Fruit fly (Drosophila melanogaster): ENCODE measurements around the gene fend.

dm6 chrX:9164510-9165506 is 29.9 kb upstream of the fend start:
- TF ChIP-seq usp (GFP tag; optimal IDR thresholded peaks at IDR 0.05): no peak
- TF ChIP-seq Dll (optimal IDR thresholded peaks at IDR 0.05): no peak
- no peak for TF ChIP-seq pan (optimal IDR thresholded peaks at IDR 0.05)
- no peak for TF ChIP-seq psq (optimal IDR thresholded peaks at IDR 0.05)
- TF ChIP-seq EcR (GFP tag; optimal IDR thresholded peaks at IDR 0.05): no peak

Measured in whole organism.